Fruit fly (Drosophila melanogaster) whole organism, embryonic: ENCODE measurements around the gene Spn38F.
A peak's percentile ranks its signal among the peaks of the same experiment; 100 is the strongest.

Experiments used
- Atf6 ChIP-seq: fragments of 200-800 bp; sonication (Bioruptor generic); IDR thresholded peaks from 2 replicates; pipeline ENCODE4 v1.3.6; 2022; ENCODE audit warnings: missing biosample characterization, missing genetic modification characterization
- Bteb2 ChIP-seq: fragments of 200-800 bp; sonication (Bioruptor generic); optimal IDR thresholded peaks from 2 replicates; lab custom pipeline; 2016; ENCODE audit warnings: missing biosample characterization, missing genetic modification characterization
- CG10654 ChIP-seq: fragments of 200-800 bp; sonication (Bioruptor generic); optimal IDR thresholded peaks from 2 replicates; lab custom pipeline; 2016; ENCODE audit warnings: missing biosample characterization, missing genetic modification characterization
- CG11696 ChIP-seq: fragments of 200-800 bp; sonication (Bioruptor generic); IDR thresholded peaks from 2 replicates; pipeline ENCODE4 v1.3.6; 2022; ENCODE audit warnings: missing biosample characterization, missing genetic modification characterization
- CG12071 ChIP-seq: fragments of 200-800 bp; sonication (Bioruptor generic); optimal IDR thresholded peaks from 3 replicates; lab custom pipeline; 2018; ENCODE audit warnings: missing biosample characterization, mild to moderate bottlenecking, missing genetic modification characterization
- CG12219 ChIP-seq: fragments of 200-800 bp; sonication (Bioruptor generic); optimal IDR thresholded peaks from 3 replicates; lab custom pipeline; 2018; ENCODE audit warnings: missing biosample characterization, mild to moderate bottlenecking, missing genetic modification characterization
- CG14667 ChIP-seq: fragments of 200-800 bp; sonication (Bioruptor generic); IDR thresholded peaks from 2 replicates; pipeline ENCODE4 v1.3.6; 2022; ENCODE audit warnings: missing biosample characterization, missing genetic modification characterization
- CG17612 ChIP-seq: fragments of 200-800 bp; sonication (Bioruptor generic); IDR thresholded peaks from 2 replicates; pipeline ENCODE4 v1.3.6; 2022; ENCODE audit warnings: missing biosample characterization, missing genetic modification characterization
- CG2889 ChIP-seq: fragments of 200-800 bp; sonication (Bioruptor generic); IDR thresholded peaks from 3 replicates; pipeline ENCODE4 v1.3.6; 2022; ENCODE audit warnings: missing biosample characterization, missing genetic modification characterization
- CG31388 ChIP-seq: fragments of 200-800 bp; sonication (Bioruptor generic); optimal IDR thresholded peaks from 2 replicates; lab custom pipeline; 2016; ENCODE audit warnings: missing biosample characterization, missing genetic modification characterization
- CG5245 ChIP-seq: fragments of 200-800 bp; sonication (Bioruptor generic); optimal IDR thresholded peaks from 3 replicates; lab custom pipeline; 2016; ENCODE audit warnings: missing biosample characterization, missing genetic modification characterization
- CG6854 ChIP-seq: fragments of 200-800 bp; sonication (Bioruptor generic); optimal IDR thresholded peaks from 3 replicates; lab custom pipeline; 2017; ENCODE audit warnings: missing biosample characterization, mild to moderate bottlenecking, missing genetic modification characterization
- CG7271 ChIP-seq: fragments of 200-800 bp; sonication (Bioruptor generic); optimal IDR thresholded peaks from 2 replicates; lab custom pipeline; 2018; ENCODE audit warnings: missing biosample characterization, mild to moderate bottlenecking, missing genetic modification characterization, moderate library complexity
- CG7357 ChIP-seq: fragments of 200-800 bp; sonication (Bioruptor generic); IDR thresholded peaks from 3 replicates; pipeline ENCODE4 v1.3.6; 2022; ENCODE audit warnings: missing biosample characterization, missing genetic modification characterization
- CG7745 ChIP-seq: fragments of 200-800 bp; sonication (Bioruptor generic); optimal IDR thresholded peaks from 2 replicates; lab custom pipeline; 2018; ENCODE audit warnings: missing biosample characterization, mild to moderate bottlenecking, missing genetic modification characterization, moderate library complexity
- CG8290 ChIP-seq, 3 experiments: fragments of 200-800 bp; sonication (Bioruptor generic); optimal IDR thresholded peaks; 2 replicates each; lab custom pipeline; 2016 to 2019; ENCODE audit warnings: missing biosample characterization in 3 of 3, missing genetic modification characterization in 3 of 3, mild to moderate bottlenecking in 2 of 3, moderate library complexity in 1 of 3
- CG8924 ChIP-seq: fragments of 200-800 bp; optimal IDR thresholded peaks from 3 replicates; lab custom pipeline; 2019; ENCODE audit warnings: missing biosample characterization, mild to moderate bottlenecking, missing genetic modification characterization, moderate library complexity
- CG9437 ChIP-seq: fragments of 200-800 bp; sonication (Bioruptor generic); optimal IDR thresholded peaks from 2 replicates; lab custom pipeline; 2018; ENCODE audit warnings: missing biosample characterization, mild to moderate bottlenecking, missing genetic modification characterization
- CG9876 ChIP-seq: fragments of 200-800 bp; sonication (Bioruptor generic); optimal IDR thresholded peaks from 2 replicates; lab custom pipeline; 2016; ENCODE audit warnings: missing biosample characterization, missing genetic modification characterization
- CoRest ChIP-seq: fragments of 200-800 bp; sonication (Bioruptor generic); optimal IDR thresholded peaks from 3 replicates; lab custom pipeline; 2018; ENCODE audit warnings: missing biosample characterization, mild to moderate bottlenecking, missing genetic modification characterization, moderate library complexity
- Deaf1 ChIP-seq: fragments of 200-800 bp; optimal IDR thresholded peaks from 3 replicates; lab custom pipeline; 2019; ENCODE audit warnings: missing biosample characterization, mild to moderate bottlenecking, missing genetic modification characterization, moderate library complexity
- E2f1 ChIP-seq: fragments of 200-800 bp; sonication (Bioruptor generic); IDR thresholded peaks from 2 replicates; pipeline ENCODE4 v1.3.6; 2022; ENCODE audit warnings: missing biosample characterization, missing genetic modification characterization
- GATAe ChIP-seq: fragments of 200-800 bp; sonication (Bioruptor generic); conservative IDR thresholded peaks from 2 replicates; pipeline ENCODE4 v1.3.6; 2022; ENCODE audit warnings: missing biosample characterization, missing genetic modification characterization
- Hand ChIP-seq: fragments of 200-800 bp; sonication (Bioruptor generic); optimal IDR thresholded peaks from 2 replicates; lab custom pipeline; 2017; ENCODE audit warnings: mild to moderate bottlenecking, missing biosample characterization, missing genetic modification reagents, missing genetic modification characterization
- Kr ChIP-seq: fragments of 200-800 bp; sonication (Bioruptor generic); optimal IDR thresholded peaks from 2 replicates; lab custom pipeline; 2017; ENCODE audit warnings: missing biosample characterization, mild to moderate bottlenecking, missing genetic modification characterization
- Mad ChIP-seq: fragments of 200-800 bp; sonication (Bioruptor generic); optimal IDR thresholded peaks from 2 replicates; lab custom pipeline; 2016; ENCODE audit warnings: missing biosample characterization, missing genetic modification characterization
- NFAT ChIP-seq: fragments of 200-800 bp; sonication (Bioruptor generic); IDR thresholded peaks from 2 replicates; pipeline ENCODE4 v1.3.6; 2022; ENCODE audit warnings: missing biosample characterization, missing genetic modification characterization
- Nf-YC ChIP-seq: fragments of 200-800 bp; optimal IDR thresholded peaks from 3 replicates; lab custom pipeline; 2019; ENCODE audit warnings: missing biosample characterization, mild to moderate bottlenecking, missing genetic modification characterization, moderate library complexity
- Optix ChIP-seq: fragments of 200-800 bp; sonication (Bioruptor generic); IDR thresholded peaks from 3 replicates; pipeline ENCODE4 v1.3.6; 2022; ENCODE audit warnings: missing biosample characterization, missing genetic modification characterization
- Ssrp ChIP-seq: fragments of 200-800 bp; sonication (Bioruptor generic); optimal IDR thresholded peaks from 2 replicates; lab custom pipeline; 2018; ENCODE audit warnings: missing biosample characterization, mild to moderate bottlenecking, missing genetic modification characterization, moderate library complexity
- Stat92E ChIP-seq, 3 experiments: fragments of >200 bp in 2 of 3; fragments of 200-800 bp in 1 of 3; sonication (Bioruptor generic) in 1 of 3; optimal IDR thresholded peaks; 2 replicates each; lab custom pipeline; 2017 to 2019; ENCODE audit warnings: missing biosample characterization in 3 of 3, missing genetic modification characterization in 3 of 3, mild to moderate bottlenecking in 1 of 3, moderate library complexity in 1 of 3
- Tbp ChIP-seq: fragments of >200 bp; optimal IDR thresholded peaks from 2 replicates; lab custom pipeline; 2018; ENCODE audit warnings: missing biosample characterization, missing genetic modification characterization
- crol ChIP-seq: fragments of 200-800 bp; sonication (Bioruptor generic); IDR thresholded peaks from 2 replicates; pipeline ENCODE4 v1.3.6; 2022; ENCODE audit warnings: missing biosample characterization, missing genetic modification characterization
- grau ChIP-seq: fragments of 200-800 bp; optimal IDR thresholded peaks from 3 replicates; lab custom pipeline; 2019; ENCODE audit warnings: missing biosample characterization, mild to moderate bottlenecking, missing genetic modification characterization, moderate library complexity
- grn ChIP-seq: fragments of 200-800 bp; sonication (Bioruptor generic); optimal IDR thresholded peaks from 3 replicates; lab custom pipeline; 2017; ENCODE audit warnings: missing biosample characterization, missing genetic modification characterization
- jigr1 ChIP-seq: fragments of 200-800 bp; sonication (Bioruptor generic); IDR thresholded peaks from 3 replicates; pipeline ENCODE4 v1.3.6; 2022; ENCODE audit warnings: missing biosample characterization, missing genetic modification characterization
- jing ChIP-seq: fragments of 200-800 bp; sonication (Bioruptor generic); optimal IDR thresholded peaks from 2 replicates; lab custom pipeline; 2018; ENCODE audit warnings: missing biosample characterization, mild to moderate bottlenecking, missing genetic modification characterization
- kay ChIP-seq: fragments of 200-800 bp; sonication (Bioruptor generic); optimal IDR thresholded peaks from 2 replicates; lab custom pipeline; 2016; ENCODE audit warnings: missing biosample characterization, missing genetic modification characterization
- mam ChIP-seq: fragments of 200-800 bp; sonication (Bioruptor generic); optimal IDR thresholded peaks from 3 replicates; lab custom pipeline; 2016; ENCODE audit warnings: missing biosample characterization, missing genetic modification characterization
- peb ChIP-seq: fragments of 200-800 bp; sonication (Bioruptor generic); IDR thresholded peaks from 2 replicates; pipeline ENCODE4 v1.3.6; 2022; ENCODE audit warnings: missing biosample characterization, missing genetic modification characterization
- pita ChIP-seq: fragments of 200-800 bp; sonication (Bioruptor generic); optimal IDR thresholded peaks from 2 replicates; lab custom pipeline; 2017; ENCODE audit warnings: missing biosample characterization, mild to moderate bottlenecking, missing genetic modification characterization
- pros ChIP-seq: fragments of 200-800 bp; sonication (Bioruptor generic); optimal IDR thresholded peaks from 3 replicates; lab custom pipeline; 2019; ENCODE audit warnings: missing biosample characterization, mild to moderate bottlenecking, missing genetic modification characterization, moderate library complexity
- psq ChIP-seq: fragments of 200-800 bp; sonication (Bioruptor generic); optimal IDR thresholded peaks from 2 replicates; lab custom pipeline; 2017; ENCODE audit warnings: missing biosample characterization, missing genetic modification characterization
- seq ChIP-seq: fragments of 200-800 bp; sonication (Bioruptor generic); IDR thresholded peaks from 2 replicates; pipeline ENCODE4 v1.3.6; 2022; ENCODE audit warnings: missing biosample characterization, missing genetic modification characterization
- sqz ChIP-seq: fragments of 200-800 bp; sonication (Bioruptor generic); optimal IDR thresholded peaks from 3 replicates; lab custom pipeline; 2018; ENCODE audit warnings: missing biosample characterization, mild to moderate bottlenecking, missing genetic modification characterization
- ssp ChIP-seq: fragments of 200-800 bp; sonication (Bioruptor generic); IDR thresholded peaks from 2 replicates; pipeline ENCODE4 v1.3.6; 2022; ENCODE audit warnings: missing biosample characterization, missing genetic modification characterization
- stwl ChIP-seq: fragments of 200-800 bp; sonication (Bioruptor generic); optimal IDR thresholded peaks from 3 replicates; lab custom pipeline; 2018; ENCODE audit warnings: missing biosample characterization, mild to moderate bottlenecking, missing genetic modification characterization, moderate library complexity
- tio ChIP-seq: fragments of 200-800 bp; sonication (Bioruptor generic); optimal IDR thresholded peaks from 2 replicates; lab custom pipeline; 2017; ENCODE audit warnings: missing biosample characterization, missing genetic modification characterization, inconsistent platforms
- ttk ChIP-seq: fragments of 200-800 bp; sonication (Bioruptor generic); IDR thresholded peaks from 2 replicates; pipeline ENCODE4 v2.1.2; 2022; ENCODE audit warnings: missing biosample characterization, missing genetic modification characterization
- zfh1 ChIP-seq: fragments of 200-800 bp; sonication (Bioruptor generic); IDR thresholded peaks from 3 replicates; pipeline ENCODE4 v1.3.6; 2022; ENCODE audit warnings: missing biosample characterization, missing genetic modification characterization

The Spn38F gene

DNA sequence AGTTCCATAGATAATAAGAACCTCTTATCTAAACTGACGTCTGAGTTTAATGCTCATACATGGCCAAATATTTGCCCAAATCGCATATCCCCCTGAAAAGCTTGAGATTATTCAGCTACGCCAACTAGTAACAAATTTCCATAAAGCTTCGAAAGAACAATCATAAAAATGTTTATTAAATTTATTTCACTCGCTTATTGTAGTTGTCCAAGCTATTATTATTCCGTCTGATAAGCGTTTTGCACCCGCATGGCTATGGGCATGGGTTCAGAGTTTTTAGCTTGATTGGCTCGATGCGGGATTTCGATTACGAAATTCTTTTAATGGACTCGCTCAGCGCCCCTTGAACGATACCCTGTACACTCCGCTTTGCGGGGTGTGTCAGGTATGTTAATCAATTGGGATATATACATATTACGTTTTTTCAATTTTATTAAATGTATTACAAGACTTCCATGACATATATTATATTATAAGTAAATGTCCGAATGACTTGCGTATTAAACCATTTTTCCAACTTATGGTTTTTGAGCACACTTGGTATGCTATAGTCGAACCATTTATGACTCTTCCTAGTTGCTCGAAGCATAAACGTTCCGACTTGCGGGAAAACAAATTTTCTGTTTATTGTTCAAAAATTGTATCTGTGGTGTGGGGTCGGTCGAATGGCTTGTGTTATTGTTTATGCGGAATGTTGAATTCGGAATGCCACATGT, 32.0 kb downstream of the Spn38F start:
- TF ChIP-seq CG5245 (GFP tag; lab: Kevin White, UChicago) (peak; percentile 89), jing (GFP tag; lab: Kevin White, UChicago) (peak; percentile 90), CG14667 (GFP tag; lab: Robert Waterston, UW) (peak; percentile 91), pros (GFP tag; lab: Kevin White, UChicago) (peak; percentile 9), pita (GFP tag; lab: Kevin White, UChicago) (no peak), Tbp (no peak), ssp (GFP tag; lab: Robert Waterston, UW) (peak; percentile 87), Ssrp (tag; lab: Kevin White, UChicago) (peak; percentile 93), tio (GFP tag; lab: Kevin White, UChicago) (peak; percentile 94), CG7745 (tag; lab: Kevin White, UChicago) (peak; percentile 28), CG8924 (tag; lab: Kevin White, UChicago) (peak; percentile 98), zfh1 (GFP tag; lab: Robert Waterston, UW) (peak; percentile 95), Optix (GFP tag; lab: Robert Waterston, UW) (peak; percentile 91), sqz (peak; percentile 83), GATAe (GFP tag; lab: Robert Waterston, UW) (peak; percentile 74), CG12219 (peak; percentile 96), CG10654 (GFP tag; lab: Kevin White, UChicago) (peak; percentile 91), stwl (tag; lab: Kevin White, UChicago) (peak; percentile 45), mam (peak; percentile 76), jigr1 (GFP tag; lab: Robert Waterston, UW) (peak; percentile 90), CG7357 (GFP tag; lab: Robert Waterston, UW) (peak; percentile 90), CG9876 (GFP tag; lab: Kevin White, UChicago) (peak; percentile 34), E2f1 (GFP tag; lab: Robert Waterston, UW) (peak; percentile 95), grau (tag; lab: Kevin White, UChicago) (peak; percentile 96), CG12071 (GFP tag; lab: Kevin White, UChicago) (peak; percentile 92), CG7271 (tag; lab: Kevin White, UChicago) (peak; percentile 67), Atf6 (GFP tag; lab: Robert Waterston, UW) (peak; percentile 98), Nf-YC (tag; lab: Kevin White, UChicago) (peak; percentile 85), CG17612 (peak; percentile 86), crol (peak; percentile 56), Bteb2 (GFP tag; lab: Kevin White, UChicago) (peak; percentile 90), Kr (GFP tag; lab: Kevin White, UChicago) (no peak), NFAT (GFP tag; lab: Robert Waterston, UW) (peak; percentile 90), Stat92E (GFP tag; optimal IDR thresholded peaks at IDR 0.05; lab: Kevin White, UChicago) (peak in 1 of 3 experiments; percentile 87), CG11696 (GFP tag; lab: Robert Waterston, UW) (peak; percentile 81), CG9437 (peak; percentile 92), CG31388 (peak; percentile 89), CG8290 (GFP tag; optimal IDR thresholded peaks at IDR 0.05; lab: Kevin White, UChicago) (peak; percentile 71), CG8290 (tag; optimal IDR thresholded peaks at IDR 0.05; lab: Kevin White, UChicago) (peak; percentile 7 to 92), CoRest (tag; lab: Kevin White, UChicago) (peak; percentile 97), Deaf1 (peak; percentile 81), Hand (GFP tag; lab: Kevin White, UChicago) (peak; percentile 94), CG6854 (GFP tag; lab: Kevin White, UChicago) (peak; percentile 92), kay (GFP tag; lab: Kevin White, UChicago) (peak; percentile 92), ttk (GFP tag; lab: Robert Waterston, UW) (peak; percentile 91), psq (GFP tag; lab: Kevin White, UChicago) (peak; percentile 85), CG2889 (GFP tag; lab: Robert Waterston, UW) (peak; percentile 94), grn (GFP tag; lab: Kevin White, UChicago) (peak; percentile 58), seq (GFP tag; lab: Robert Waterston, UW) (peak; percentile 97), Mad (peak; percentile 90), peb (GFP tag; lab: Robert Waterston, UW) (peak; percentile 87)
